Worm (Caenorhabditis elegans) whole organism, L4 larva: ENCODE measurements around the gene T24C2.5.

Source experiments
- F26F4.8 ChIP-seq: fragments of 200-800 bp; sonication (Bioruptor generic); conservative IDR thresholded peaks from 2 replicates; pipeline ENCODE4 v1.3.6; 2022; ENCODE audit warnings: missing genetic modification characterization, missing compliant biosample characterization
- Y105C5A.15 ChIP-seq: fragments of 200-800 bp; sonication (Bioruptor generic); IDR thresholded peaks from 2 replicates; pipeline ENCODE4 v1.3.6; 2022; ENCODE audit warnings: missing genetic modification characterization, missing compliant biosample characterization
- Y5F2A.4 ChIP-seq: fragments of 200-800 bp; sonication (Bioruptor generic); optimal IDR thresholded peaks from 2 replicates; lab custom pipeline; 2018; ENCODE audit warnings: mild to moderate bottlenecking, missing genetic modification characterization, missing compliant biosample characterization
- ceh-44 ChIP-seq: fragments of 200-800 bp; sonication (Bioruptor generic); IDR thresholded peaks from 2 replicates; pipeline ENCODE4 v1.3.6; 2022; ENCODE audit warnings: missing genetic modification reagents, missing genetic modification characterization, missing compliant biosample characterization
- ceh-62 ChIP-seq: sonication (generic microtip); optimal IDR thresholded peaks from 2 replicates; lab custom pipeline; 2017; ENCODE audit warnings: missing biosample characterization, missing genetic modification characterization
- ces-1 ChIP-seq: fragments of 150-350 bp; sonication (generic microtip); optimal IDR thresholded peaks from 4 replicates; lab custom pipeline; 2014; ENCODE audit warnings: missing biosample characterization, missing genetic modification reagents, missing genetic modification characterization
- cey-2 ChIP-seq: sonication (generic microtip); optimal IDR thresholded peaks from 3 replicates; lab custom pipeline; 2017; ENCODE audit warnings: missing genetic modification characterization, mild to moderate bottlenecking, missing compliant biosample characterization, antibody characterized with exemption, borderline replicate concordance; ENCODE audit not compliant: insufficient read depth
- ctbp-1 ChIP-seq: fragments of 200-800 bp; sonication (Bioruptor generic); IDR thresholded peaks from 2 replicates; pipeline ENCODE4 v1.3.6; 2022; ENCODE audit warnings: missing genetic modification reagents, missing genetic modification characterization, missing compliant biosample characterization
- daf-16 ChIP-seq, 3 experiments: sonication (generic microtip); optimal IDR thresholded peaks; 2 replicates each; lab custom pipeline; 2016 to 2017; ENCODE audit warnings: missing genetic modification characterization in 3 of 3, missing genetic modification reagents in 3 of 3, mild to moderate bottlenecking in 2 of 3, missing compliant biosample characterization in 2 of 3, missing biosample characterization in 1 of 3, moderate library complexity in 1 of 3
- daf-8 ChIP-seq: fragments of 200-800 bp; sonication (Bioruptor generic); IDR thresholded peaks from 2 replicates; pipeline ENCODE4 v1.3.6; 2022; ENCODE audit warnings: missing genetic modification characterization, missing compliant biosample characterization
- dmd-6 ChIP-seq: fragments of 200-800 bp; sonication (Bioruptor generic); IDR thresholded peaks from 2 replicates; pipeline ENCODE4 v1.3.6; 2022; ENCODE audit warnings: missing genetic modification reagents, missing genetic modification characterization, missing compliant biosample characterization
- dmd-8 ChIP-seq: fragments of 200-800 bp; sonication (Bioruptor generic); IDR thresholded peaks from 2 replicates; pipeline ENCODE4 v1.3.6; 2022; ENCODE audit warnings: missing genetic modification characterization, missing compliant biosample characterization
- dve-1 ChIP-seq: sonication (generic microtip); optimal IDR thresholded peaks from 2 replicates; lab custom pipeline; 2017; ENCODE audit warnings: antibody characterized with exemption, mild to moderate bottlenecking, missing genetic modification characterization, missing compliant biosample characterization; ENCODE audit not compliant: insufficient read depth
- egl-27 ChIP-seq: sonication (generic microtip); optimal IDR thresholded peaks from 3 replicates; lab custom pipeline; 2017; ENCODE audit warnings: missing biosample characterization, missing genetic modification reagents, missing genetic modification characterization
- egl-43 ChIP-seq: fragments of 200-800 bp; sonication (Bioruptor generic); IDR thresholded peaks from 2 replicates; pipeline ENCODE4 v1.3.6; 2022; ENCODE audit warnings: missing genetic modification reagents, missing genetic modification characterization, missing compliant biosample characterization
- fkh-10 ChIP-seq: fragments of 150-350 bp; optimal IDR thresholded peaks from 2 replicates; lab custom pipeline; 2014; ENCODE audit warnings: missing biosample characterization, missing genetic modification reagents, missing genetic modification characterization
- fos-1 ChIP-seq: fragments of 150-350 bp; optimal IDR thresholded peaks from 2 replicates; lab custom pipeline; 2014; ENCODE audit warnings: missing biosample characterization, missing genetic modification characterization
- hlh-30 ChIP-seq: sonication (generic microtip); optimal IDR thresholded peaks from 2 replicates; lab custom pipeline; 2017; ENCODE audit warnings: antibody characterized with exemption, mild to moderate bottlenecking, missing genetic modification characterization, missing compliant biosample characterization; ENCODE audit not compliant: insufficient read depth
- lim-7 ChIP-seq: fragments of 200-800 bp; sonication (Bioruptor generic); IDR thresholded peaks from 2 replicates; pipeline ENCODE4 v1.3.6; 2022; ENCODE audit warnings: missing genetic modification characterization, missing compliant biosample characterization
- lin-15B ChIP-seq: fragments of 150-350 bp; sonication (generic microtip); optimal IDR thresholded peaks from 3 replicates; lab custom pipeline; 2014; ENCODE audit warnings: missing biosample characterization, missing genetic modification characterization
- lin-29 ChIP-seq: fragments of 200-800 bp; sonication (Bioruptor generic); IDR thresholded peaks from 2 replicates; pipeline ENCODE4 v1.3.6; 2022; ENCODE audit warnings: missing genetic modification reagents, missing genetic modification characterization, missing compliant biosample characterization
- lin-38 ChIP-seq: fragments of 200-800 bp; sonication (Bioruptor generic); IDR thresholded peaks from 2 replicates; pipeline ENCODE4 v1.3.6; 2022; ENCODE audit warnings: missing genetic modification reagents, missing genetic modification characterization, missing compliant biosample characterization
- lin-39 ChIP-seq: fragments of 150-350 bp; optimal IDR thresholded peaks from 2 replicates; lab custom pipeline; 2014; ENCODE audit warnings: missing biosample characterization, missing genetic modification reagents, missing genetic modification characterization
- lir-3 ChIP-seq: sonication (generic microtip); optimal IDR thresholded peaks from 2 replicates; lab custom pipeline; 2016; ENCODE audit warnings: mild to moderate bottlenecking, missing genetic modification characterization, missing compliant biosample characterization
- madf-5 ChIP-seq, 2 experiments: fragments of 200-800 bp; sonication (Bioruptor generic); IDR thresholded peaks; 2 replicates each; pipeline ENCODE4 v1.3.6; 2022; ENCODE audit warnings: missing compliant biosample characterization in 2 of 2, missing genetic modification characterization in 2 of 2
- mdl-1 ChIP-seq, 2 experiments: fragments of 150-350 bp in 1 of 2; sonication (generic microtip) in 1 of 2; optimal IDR thresholded peaks; 2 replicates each; lab custom pipeline; 2014 to 2017; ENCODE audit warnings: missing biosample characterization in 2 of 2, missing genetic modification characterization in 2 of 2
- mdt-29 ChIP-seq: fragments of 200-800 bp; sonication (Bioruptor generic); IDR thresholded peaks from 2 replicates; pipeline ENCODE4 v1.3.6; 2022; ENCODE audit warnings: missing genetic modification reagents, missing genetic modification characterization, missing compliant biosample characterization
- mep-1 ChIP-seq: fragments of 150-350 bp; sonication (generic microtip); optimal IDR thresholded peaks from 3 replicates; lab custom pipeline; 2014; ENCODE audit warnings: missing biosample characterization, missing genetic modification characterization
- mxl-2 ChIP-seq: fragments of 200-800 bp; sonication (Bioruptor generic); conservative IDR thresholded peaks from 2 replicates; pipeline ENCODE4 v1.3.6; 2022; ENCODE audit warnings: missing genetic modification reagents, missing genetic modification characterization, missing compliant biosample characterization
- nhr-10 ChIP-seq: fragments of 150-350 bp; optimal IDR thresholded peaks from 2 replicates; lab custom pipeline; 2014; ENCODE audit warnings: missing biosample characterization, missing genetic modification characterization
- nhr-111 ChIP-seq: fragments of 200-800 bp; sonication (Bioruptor generic); optimal IDR thresholded peaks from 2 replicates; lab custom pipeline; 2018; ENCODE audit warnings: mild to moderate bottlenecking, missing genetic modification characterization, missing compliant biosample characterization
- nhr-25 ChIP-seq: sonication (generic microtip); optimal IDR thresholded peaks from 2 replicates; lab custom pipeline; 2017; ENCODE audit warnings: missing genetic modification characterization, mild to moderate bottlenecking, missing compliant biosample characterization, antibody characterized with exemption, moderate library complexity, borderline replicate concordance; ENCODE audit not compliant: insufficient read depth
- nhr-28 ChIP-seq: fragments of 150-350 bp; optimal IDR thresholded peaks from 2 replicates; lab custom pipeline; 2014; ENCODE audit warnings: missing biosample characterization, missing genetic modification characterization
- nhr-42 ChIP-seq: fragments of 200-800 bp; sonication (Bioruptor generic); IDR thresholded peaks from 2 replicates; pipeline ENCODE4 v1.3.6; 2022; ENCODE audit warnings: missing genetic modification characterization, missing compliant biosample characterization
- nhr-48 ChIP-seq: sonication (generic microtip); optimal IDR thresholded peaks from 2 replicates; lab custom pipeline; 2016; ENCODE audit warnings: mild to moderate bottlenecking, missing genetic modification characterization, missing compliant biosample characterization
- nhr-77 ChIP-seq: fragments of 150-350 bp; optimal IDR thresholded peaks from 2 replicates; lab custom pipeline; 2014; ENCODE audit warnings: missing biosample characterization, missing genetic modification characterization
- pha-4 ChIP-seq, 2 experiments: fragments of 150-350 bp in 1 of 2; fragments of 200-800 bp in 1 of 2; sonication (Bioruptor generic) in 1 of 2; IDR thresholded peaks in 1 of 2; optimal IDR thresholded peaks in 1 of 2; 2 replicates each; pipeline versions ENCODE4 v1.3.6 to Lab custom; 2014 to 2022; ENCODE audit warnings: missing genetic modification characterization in 2 of 2, missing genetic modification reagents in 2 of 2, missing biosample characterization in 1 of 2, missing compliant biosample characterization in 1 of 2
- set-16 ChIP-seq: fragments of 200-800 bp; sonication (Bioruptor generic); IDR thresholded peaks from 2 replicates; pipeline ENCODE4 v1.3.6; 2022; ENCODE audit warnings: missing genetic modification reagents, missing genetic modification characterization, missing compliant biosample characterization
- skn-1 ChIP-seq: fragments of 150-350 bp; optimal IDR thresholded peaks from 2 replicates; lab custom pipeline; 2014; ENCODE audit warnings: missing biosample characterization, missing genetic modification characterization
- snpc-1.2 ChIP-seq: fragments of 200-800 bp; sonication (Bioruptor generic); IDR thresholded peaks from 2 replicates; pipeline ENCODE4 v1.3.6; 2022; ENCODE audit warnings: missing genetic modification reagents, missing genetic modification characterization, missing compliant biosample characterization
- snpc-4 ChIP-seq: fragments of 150-350 bp; optimal IDR thresholded peaks from 2 replicates; lab custom pipeline; 2014; ENCODE audit warnings: missing biosample characterization, missing genetic modification characterization
- spr-1 ChIP-seq: sonication (generic microtip); optimal IDR thresholded peaks from 2 replicates; lab custom pipeline; 2016; ENCODE audit warnings: mild to moderate bottlenecking, missing genetic modification characterization, missing compliant biosample characterization
- tra-1 ChIP-seq: fragments of 200-800 bp; sonication (Bioruptor generic); IDR thresholded peaks from 2 replicates; pipeline ENCODE4 v1.3.6; 2022; ENCODE audit warnings: missing genetic modification reagents, missing genetic modification characterization, missing compliant biosample characterization
- unc-130 ChIP-seq: sonication (generic microtip); optimal IDR thresholded peaks from 2 replicates; lab custom pipeline; 2016; ENCODE audit warnings: missing genetic modification reagents, missing genetic modification characterization, missing compliant biosample characterization
- zfp-3 ChIP-seq: fragments of 200-800 bp; sonication (Bioruptor generic); conservative IDR thresholded peaks from 2 replicates; pipeline ENCODE4 v1.3.6; 2022; ENCODE audit warnings: missing genetic modification reagents, missing genetic modification characterization, missing compliant biosample characterization
- zip-11 ChIP-seq: fragments of 200-800 bp; sonication (Bioruptor generic); IDR thresholded peaks from 2 replicates; pipeline ENCODE4 v1.3.6; 2022; ENCODE audit warnings: missing genetic modification characterization, missing compliant biosample characterization
- zip-2 ChIP-seq: fragments of 150-350 bp; optimal IDR thresholded peaks from 2 replicates; lab custom pipeline; 2014; ENCODE audit warnings: missing biosample characterization, missing genetic modification characterization

The T24C2.5 gene

ce11 chrX:14560297-14560680 lies 26.1 kb downstream of the T24C2.5 start (continued):
- TF ChIP-seq lin-15B (no peak), egl-27 (tag; lab: Kevin White, UChicago) (peak; percentile 25), nhr-48 (tag; lab: Kevin White, UChicago) (peak; percentile 95), snpc-4 (tag; lab: Kevin White, UChicago) (no peak), mxl-2 (GFP tag; lab: Robert Waterston, UW) (no peak), spr-1 (tag; lab: Kevin White, UChicago) (peak; percentile 63), lin-38 (GFP tag; lab: Robert Waterston, UW) (peak; percentile 54), madf-5 (GFP tag; IDR thresholded peaks at IDR 0.05; lab: Robert Waterston, UW) (no peak), lir-3 (tag; lab: Kevin White, UChicago) (no peak), nhr-42 (peak; percentile 20; the same call in 1 of the 2 replicates), nhr-111 (GFP tag; lab: Kevin White, UChicago) (no peak), F26F4.8 (GFP tag; lab: Robert Waterston, UW) (no peak), zip-2 (peak; percentile 55), mdl-1 (tag; optimal IDR thresholded peaks at IDR 0.05; lab: Kevin White, UChicago) (peak; percentile 92 to 97), zip-11 (no peak), nhr-10 (tag; lab: Kevin White, UChicago) (peak; percentile 93)
- TF ChIP-seq, all 104 proteins: peak for 59

ce11 chrX:14561416-14561973 lies 27.3 kb downstream of the T24C2.5 start:
- TF ChIP-seq fkh-10 (GFP tag; lab: Kevin White, UChicago), result peak; percentile 68
- TF ChIP-seq Y5F2A.4, result no peak
- no peak for TF ChIP-seq fos-1 (tag; lab: Kevin White, UChicago)
- TF ChIP-seq zfp-3 (GFP tag; lab: Robert Waterston, UW), result no peak
- peak; percentile 86 for TF ChIP-seq ctbp-1 (GFP tag; lab: Robert Waterston, UW)
- no peak for TF ChIP-seq lim-7 (GFP tag; lab: Robert Waterston, UW)
- 0 out of 2 replicates have a peak, but pooled peaks have one; percentile 56 for TF ChIP-seq dmd-8 (GFP tag; lab: Robert Waterston, UW)
- no peak for TF ChIP-seq F26F4.8 (GFP tag; lab: Robert Waterston, UW)
- TF ChIP-seq tra-1 (GFP tag; lab: Robert Waterston, UW), result peak; percentile 80
- no peak for TF ChIP-seq ceh-44
- TF ChIP-seq daf-8 (GFP tag; lab: Robert Waterston, UW), result no peak
- TF ChIP-seq madf-5 (GFP tag; IDR thresholded peaks at IDR 0.05; lab: Robert Waterston, UW), result no peak
- TF ChIP-seq nhr-42, result no peak
- TF ChIP-seq lin-29 (GFP tag; lab: Robert Waterston, UW), result no peak
- TF ChIP-seq nhr-28 (tag; lab: Kevin White, UChicago), result peak; percentile 18
- peak; percentile 66 for TF ChIP-seq egl-43 (GFP tag; lab: Robert Waterston, UW)
- TF ChIP-seq nhr-25, result peak; percentile 72
- TF ChIP-seq skn-1 (tag; lab: Kevin White, UChicago), result no peak
- TF ChIP-seq pha-4 (GFP tag; IDR thresholded peaks at IDR 0.05; lab: Robert Waterston, UW), result no peak
- TF ChIP-seq pha-4 (tag; optimal IDR thresholded peaks at IDR 0.05; lab: Kevin White, UChicago), result peak; percentile 37
- no peak for TF ChIP-seq ceh-62 (tag; lab: Kevin White, UChicago)
- TF ChIP-seq mdt-29 (GFP tag; lab: Robert Waterston, UW), result no peak; the same call in 1 of the 2 replicates
- no peak for TF ChIP-seq unc-130 (GFP tag; lab: Kevin White, UChicago)
- TF ChIP-seq snpc-1.2 (GFP tag; lab: Robert Waterston, UW), result no peak
- TF ChIP-seq nhr-77 (tag; lab: Kevin White, UChicago), result no peak
- TF ChIP-seq mep-1 (tag; lab: Kevin White, UChicago), result peak; percentile 72
- no peak for TF ChIP-seq egl-27 (tag; lab: Kevin White, UChicago)
- TF ChIP-seq ces-1, result peak; percentile 42
- TF ChIP-seq Y105C5A.15 (GFP tag; lab: Robert Waterston, UW), result no peak
- no peak for TF ChIP-seq cey-2
- no peak for TF ChIP-seq daf-16 (GFP tag; optimal IDR thresholded peaks at IDR 0.05; lab: Kevin White, UChicago)
- peak; percentile 53 for TF ChIP-seq daf-16 (tag; optimal IDR thresholded peaks at IDR 0.05; lab: Kevin White, UChicago)
- peak; percentile 80 for TF ChIP-seq hlh-30 (tag; lab: Kevin White, UChicago)
- no peak for TF ChIP-seq lin-15B
- TF ChIP-seq lin-39 (tag; lab: Kevin White, UChicago), result no peak
- no peak for TF ChIP-seq dve-1
- TF ChIP-seq set-16 (GFP tag; lab: Robert Waterston, UW), result peak; percentile 46
- peak; percentile 77; the same call in 1 of the 2 replicates for TF ChIP-seq dmd-6 (GFP tag; lab: Robert Waterston, UW)
- peak; percentile 55 to 71 for TF ChIP-seq mdl-1 (tag; optimal IDR thresholded peaks at IDR 0.05; lab: Kevin White, UChicago)
